Fruit fly (Drosophila melanogaster) whole organism, embryonic: ENCODE results near the gene CG11600.

Source experiments
- CG11085 ChIP-seq: fragments of 200-800 bp; sonication (Bioruptor generic); IDR thresholded peaks from 2 replicates; pipeline ENCODE4 v1.3.6; 2022; ENCODE audit warnings: missing biosample characterization, missing genetic modification characterization
- CG11093 ChIP-seq: fragments of 200-800 bp; sonication (Bioruptor generic); IDR thresholded peaks from 3 replicates; pipeline ENCODE4 v1.3.6; 2022; ENCODE audit warnings: missing biosample characterization, missing genetic modification characterization
- CG11723 ChIP-seq: fragments of 200-800 bp; sonication (Bioruptor generic); optimal IDR thresholded peaks from 2 replicates; lab custom pipeline; 2017; ENCODE audit warnings: missing biosample characterization, mild to moderate bottlenecking, missing genetic modification characterization
- CG12391 ChIP-seq: fragments of 200-800 bp; sonication (Bioruptor generic); optimal IDR thresholded peaks from 3 replicates; lab custom pipeline; 2018; ENCODE audit warnings: missing biosample characterization, mild to moderate bottlenecking, missing genetic modification characterization, moderate library complexity
- CG15514 ChIP-seq: fragments of 200-800 bp; sonication (Bioruptor generic); optimal IDR thresholded peaks from 3 replicates; lab custom pipeline; 2017; ENCODE audit warnings: missing biosample characterization, missing genetic modification characterization, mild to moderate bottlenecking, moderate library complexity, missing genetic modification reagents
- CG15696 ChIP-seq: fragments of 200-800 bp; sonication (Bioruptor generic); optimal IDR thresholded peaks from 2 replicates; lab custom pipeline; 2019; ENCODE audit warnings: missing biosample characterization, mild to moderate bottlenecking, missing genetic modification characterization, moderate library complexity
- CG18262 ChIP-seq: fragments of 200-800 bp; optimal IDR thresholded peaks from 3 replicates; lab custom pipeline; 2019; ENCODE audit warnings: missing biosample characterization, mild to moderate bottlenecking, missing genetic modification characterization, moderate library complexity
- CG18476 ChIP-seq: fragments of 200-800 bp; sonication (Bioruptor generic); optimal IDR thresholded peaks from 2 replicates; lab custom pipeline; 2016; ENCODE audit warnings: missing biosample characterization, mild to moderate bottlenecking, missing genetic modification characterization
- CG2678 ChIP-seq: fragments of 200-800 bp; sonication (Bioruptor generic); optimal IDR thresholded peaks from 3 replicates; lab custom pipeline; 2019; ENCODE audit warnings: missing biosample characterization, mild to moderate bottlenecking, missing genetic modification characterization, moderate library complexity
- CG2712 ChIP-seq: fragments of 200-800 bp; optimal IDR thresholded peaks from 3 replicates; lab custom pipeline; 2019; ENCODE audit warnings: missing biosample characterization, mild to moderate bottlenecking, missing genetic modification characterization, moderate library complexity
- CG2889 ChIP-seq: fragments of 200-800 bp; sonication (Bioruptor generic); IDR thresholded peaks from 3 replicates; pipeline ENCODE4 v1.3.6; 2022; ENCODE audit warnings: missing biosample characterization, missing genetic modification characterization
- CG31224 ChIP-seq: fragments of 200-800 bp; sonication (Bioruptor generic); IDR thresholded peaks from 2 replicates; pipeline ENCODE4 v1.3.6; 2022; ENCODE audit warnings: missing biosample characterization, missing genetic modification characterization
- CG33213 ChIP-seq: fragments of 200-800 bp; sonication (Bioruptor generic); optimal IDR thresholded peaks from 3 replicates; lab custom pipeline; 2016; ENCODE audit warnings: missing biosample characterization, missing genetic modification characterization
- CG3847 ChIP-seq: fragments of 200-800 bp; sonication (Bioruptor generic); IDR thresholded peaks from 2 replicates; pipeline ENCODE4 v1.3.6; 2022; ENCODE audit warnings: missing biosample characterization, missing genetic modification characterization
- CG42726 ChIP-seq: fragments of 200-800 bp; sonication (Bioruptor generic); IDR thresholded peaks from 2 replicates; pipeline ENCODE4 v1.3.6; 2022; ENCODE audit warnings: missing biosample characterization, missing genetic modification characterization; ENCODE audit not compliant: partially characterized antibody
- CG4328 ChIP-seq: fragments of 200-800 bp; sonication (Bioruptor generic); optimal IDR thresholded peaks from 3 replicates; lab custom pipeline; 2017; ENCODE audit warnings: missing biosample characterization, missing genetic modification reagents, missing genetic modification characterization
- CG4424 ChIP-seq: fragments of 200-800 bp; sonication (Bioruptor generic); optimal IDR thresholded peaks from 3 replicates; lab custom pipeline; 2016; ENCODE audit warnings: missing biosample characterization, missing genetic modification characterization
- CG6791 ChIP-seq: fragments of 200-800 bp; sonication (Bioruptor generic); IDR thresholded peaks from 3 replicates; pipeline ENCODE4 v1.3.6; 2022; ENCODE audit warnings: missing biosample characterization, missing genetic modification characterization; ENCODE audit not compliant: partially characterized antibody
- CG7987 ChIP-seq: fragments of 200-800 bp; sonication (Bioruptor generic); optimal IDR thresholded peaks from 2 replicates; lab custom pipeline; 2018; ENCODE audit warnings: missing biosample characterization, mild to moderate bottlenecking, missing genetic modification characterization, moderate library complexity
- CG8359 ChIP-seq: fragments of 200-800 bp; sonication (Bioruptor generic); optimal IDR thresholded peaks from 2 replicates; lab custom pipeline; 2017; ENCODE audit warnings: missing biosample characterization, mild to moderate bottlenecking, missing genetic modification characterization, borderline replicate concordance
- CG8478 ChIP-seq: fragments of >200 bp; optimal IDR thresholded peaks from 2 replicates; lab custom pipeline; 2018
- CG9437 ChIP-seq: fragments of 200-800 bp; sonication (Bioruptor generic); optimal IDR thresholded peaks from 2 replicates; lab custom pipeline; 2018; ENCODE audit warnings: missing biosample characterization, mild to moderate bottlenecking, missing genetic modification characterization
- CG9797 ChIP-seq: fragments of 200-800 bp; sonication (Bioruptor generic); optimal IDR thresholded peaks from 3 replicates; lab custom pipeline; 2018; ENCODE audit warnings: missing biosample characterization, mild to moderate bottlenecking, missing genetic modification characterization
- CG9817 ChIP-seq: fragments of 200-800 bp; sonication (Bioruptor generic); optimal IDR thresholded peaks from 2 replicates; lab custom pipeline; 2018; ENCODE audit warnings: missing biosample characterization, mild to moderate bottlenecking, missing genetic modification characterization, moderate library complexity
- CG9876 ChIP-seq: fragments of 200-800 bp; sonication (Bioruptor generic); optimal IDR thresholded peaks from 2 replicates; lab custom pipeline; 2016; ENCODE audit warnings: missing biosample characterization, missing genetic modification characterization
- D19A ChIP-seq: fragments of 200-800 bp; optimal IDR thresholded peaks from 3 replicates; lab custom pipeline; 2019; ENCODE audit warnings: missing biosample characterization, mild to moderate bottlenecking, missing genetic modification characterization, moderate library complexity
- Eip74EF ChIP-seq, 2 experiments: fragments of 200-800 bp in 1 of 2; fragments of >200 bp in 1 of 2; sonication (Bioruptor generic) in 1 of 2; optimal IDR thresholded peaks; 2 replicates each; lab custom pipeline; 2017 to 2019; ENCODE audit warnings: missing biosample characterization in 2 of 2, missing genetic modification characterization in 2 of 2, mild to moderate bottlenecking in 1 of 2, moderate library complexity in 1 of 2
- Lpt ChIP-seq: fragments of >200 bp; optimal IDR thresholded peaks from 2 replicates; lab custom pipeline; 2018; ENCODE audit warnings: missing biosample characterization, missing genetic modification characterization
- MBD-R2 ChIP-seq: fragments of 200-800 bp; sonication (Bioruptor generic); IDR thresholded peaks from 2 replicates; pipeline ENCODE4 v1.3.6; 2022; ENCODE audit warnings: missing biosample characterization, missing genetic modification characterization
- Med ChIP-seq: fragments of 200-800 bp; sonication (Bioruptor generic); peaks from one replicate; lab custom pipeline; 2016; ENCODE audit warnings: missing biosample characterization, missing genetic modification characterization, mild to moderate bottlenecking, inconsistent platforms, moderate library complexity
- Myb ChIP-seq: fragments of 200-800 bp; sonication (Bioruptor generic); optimal IDR thresholded peaks from 2 replicates; lab custom pipeline; 2016; ENCODE audit warnings: missing biosample characterization, missing genetic modification characterization
- NC2β ChIP-seq: fragments of 200-800 bp; sonication (Bioruptor generic); optimal IDR thresholded peaks from 2 replicates; lab custom pipeline; 2016; ENCODE audit warnings: missing biosample characterization, missing genetic modification characterization
- Neu2 ChIP-seq: fragments of 200-800 bp; sonication (Bioruptor generic); optimal IDR thresholded peaks from 3 replicates; lab custom pipeline; 2016; ENCODE audit warnings: missing biosample characterization, missing genetic modification characterization, borderline replicate concordance
- Six4 ChIP-seq: fragments of 200-800 bp; sonication (Bioruptor generic); optimal IDR thresholded peaks from 2 replicates; lab custom pipeline; 2016; ENCODE audit warnings: missing biosample characterization, missing genetic modification characterization
- Taf1 ChIP-seq: fragments of 200-800 bp; sonication (Bioruptor generic); IDR thresholded peaks from 2 replicates; pipeline ENCODE4 v1.3.6; 2022; ENCODE audit warnings: missing biosample characterization, missing genetic modification characterization
- cad ChIP-seq: fragments of >200 bp; optimal IDR thresholded peaks from 2 replicates; lab custom pipeline; 2017; ENCODE audit warnings: missing biosample characterization, missing genetic modification characterization
- cg ChIP-seq: fragments of 200-800 bp; sonication (Bioruptor generic); optimal IDR thresholded peaks from 3 replicates; lab custom pipeline; 2019; ENCODE audit warnings: missing biosample characterization, mild to moderate bottlenecking, missing genetic modification characterization, moderate library complexity
- exex ChIP-seq: fragments of 200-800 bp; sonication (Bioruptor generic); optimal IDR thresholded peaks from 4 replicates; lab custom pipeline; 2018; ENCODE audit warnings: missing biosample characterization, mild to moderate bottlenecking, missing genetic modification characterization, moderate library complexity
- gce ChIP-seq: fragments of 200-800 bp; sonication (Bioruptor generic); IDR thresholded peaks from 3 replicates; pipeline ENCODE4 v1.3.6; 2022; ENCODE audit warnings: missing biosample characterization, missing genetic modification characterization
- gcm2 ChIP-seq: fragments of 200-800 bp; sonication (Bioruptor generic); optimal IDR thresholded peaks from 2 replicates; lab custom pipeline; 2016; ENCODE audit warnings: missing biosample characterization, missing genetic modification characterization
- hth ChIP-seq: fragments of >200 bp; optimal IDR thresholded peaks from 2 replicates; lab custom pipeline; 2017; ENCODE audit warnings: inconsistent platforms
- mirr ChIP-seq: fragments of 200-800 bp; sonication (Bioruptor generic); optimal IDR thresholded peaks from 3 replicates; lab custom pipeline; 2018; ENCODE audit warnings: missing biosample characterization, mild to moderate bottlenecking, missing genetic modification characterization
- nmo ChIP-seq: fragments of 200-800 bp; sonication (Bioruptor generic); optimal IDR thresholded peaks from 2 replicates; lab custom pipeline; 2018; ENCODE audit warnings: missing biosample characterization, mild to moderate bottlenecking, missing genetic modification characterization, moderate library complexity
- prd ChIP-seq, 3 experiments: fragments of >200 bp in 2 of 3; fragments of 200-800 bp in 1 of 3; sonication (Bioruptor generic) in 1 of 3; optimal IDR thresholded peaks in 2 of 3; IDR thresholded peaks in 1 of 3; 2 replicates in 2 of 3; 3 replicates in 1 of 3; pipeline versions ENCODE4 v1.3.6 to Lab custom; 2017 to 2022; ENCODE audit warnings: missing biosample characterization in 1 of 3, missing genetic modification characterization in 1 of 3
- toy ChIP-seq: fragments of 200-800 bp; sonication (Bioruptor generic); IDR thresholded peaks from 2 replicates; pipeline ENCODE4 v1.3.6; 2022; ENCODE audit warnings: missing biosample characterization, missing genetic modification characterization
- unc-4 ChIP-seq: fragments of 200-800 bp; sonication (Bioruptor generic); IDR thresholded peaks from 2 replicates; pipeline ENCODE4 v1.3.6; 2022; ENCODE audit warnings: missing biosample characterization, missing genetic modification characterization; ENCODE audit not compliant: partially characterized antibody
- unpg ChIP-seq: fragments of 200-800 bp; sonication (Bioruptor generic); optimal IDR thresholded peaks from 3 replicates; lab custom pipeline; 2018; ENCODE audit warnings: missing biosample characterization, mild to moderate bottlenecking, missing genetic modification characterization, moderate library complexity
- vfl ChIP-seq: fragments of 200-800 bp; sonication (Bioruptor generic); optimal IDR thresholded peaks from 2 replicates; lab custom pipeline; 2016; ENCODE audit warnings: missing biosample characterization, missing genetic modification characterization
- vvl ChIP-seq: fragments of 200-800 bp; sonication (Bioruptor generic); IDR thresholded peaks from 2 replicates; pipeline ENCODE4 v1.3.6; 2022; ENCODE audit warnings: missing biosample characterization, missing genetic modification characterization
- wdn ChIP-seq: fragments of 200-800 bp; sonication (Bioruptor generic); IDR thresholded peaks from 2 replicates; pipeline ENCODE4 v1.3.6; 2022; ENCODE audit warnings: missing biosample characterization, missing genetic modification characterization

The CG11600 gene

dm6 chr3R:12644621-12645310, 8.4 kb downstream of the CG11600 start (continued):
- TF ChIP-seq Lpt (no peak), CG9437 (no peak), CG15514 (GFP tag; lab: Kevin White, UChicago) (no peak), gcm2 (GFP tag; lab: Kevin White, UChicago) (no peak), vfl (no peak), CG11093 (GFP tag; lab: Robert Waterston, UW) (no peak), Neu2 (no peak), CG9797 (no peak), wdn (no peak), CG3847 (GFP tag; lab: Robert Waterston, UW) (no peak), gce (GFP tag; lab: Robert Waterston, UW) (no peak), CG31224 (no peak), vvl (GFP tag; lab: Robert Waterston, UW) (peak; percentile 82; the same call in 1 of the 2 replicates), CG42726 (GFP tag; lab: Robert Waterston, UW) (no peak), CG7987 (GFP tag; lab: Kevin White, UChicago) (no peak), CG18476 (GFP tag; lab: Kevin White, UChicago) (no peak), Taf1 (no peak), CG12391 (peak; percentile 5), Six4 (GFP tag; lab: Kevin White, UChicago) (no peak), cad (GFP tag; lab: Kevin White, UChicago) (no peak), D19A (tag; lab: Kevin White, UChicago) (peak; percentile 96), CG18262 (peak; percentile 18), NC2β (GFP tag; lab: Kevin White, UChicago) (no peak), cg (GFP tag; lab: Kevin White, UChicago) (no peak), CG11723 (GFP tag; lab: Kevin White, UChicago) (no peak), MBD-R2 (no peak), Myb (GFP tag; lab: Kevin White, UChicago) (no peak), unpg (GFP tag; lab: Kevin White, UChicago) (peak; percentile 18), Med (GFP tag; lab: Kevin White, UChicago) (peak; percentile 65), CG15696 (tag; lab: Kevin White, UChicago) (no peak), CG6791 (GFP tag; lab: Robert Waterston, UW) (no peak), CG9876 (no peak), hth (lab: Kevin White, UChicago) (no peak), mirr (GFP tag; lab: Kevin White, UChicago) (no peak), toy (GFP tag; lab: Robert Waterston, UW) (no peak), CG2712 (tag; lab: Kevin White, UChicago) (no peak), CG2889 (no peak), CG11085 (GFP tag; lab: Robert Waterston, UW) (no peak), CG33213 (GFP tag; lab: Kevin White, UChicago) (no peak), Eip74EF (GFP tag; optimal IDR thresholded peaks at IDR 0.05; lab: Kevin White, UChicago) (no peak), exex (tag; lab: Kevin White, UChicago) (no peak), CG4328 (GFP tag; lab: Kevin White, UChicago) (no peak), CG4424 (GFP tag; lab: Kevin White, UChicago) (no peak), CG9817 (tag; lab: Kevin White, UChicago) (no peak), CG2678 (peak; percentile 29), CG8359 (GFP tag; lab: Kevin White, UChicago) (no peak), CG8478 (lab: Kevin White, UChicago) (no peak), nmo (GFP tag; lab: Kevin White, UChicago) (peak; percentile 30), unc-4 (GFP tag; lab: Robert Waterston, UW) (no peak), prd (optimal IDR thresholded peaks at IDR 0.05; lab: Kevin White, UChicago) (no peak), prd (GFP tag; IDR thresholded peaks at IDR 0.05; lab: Robert Waterston, UW) (peak; percentile 6; the same call in 1 of the 3 replicates)
